Worm (Caenorhabditis elegans): ENCODE results near the gene srx-44.

DNA sequence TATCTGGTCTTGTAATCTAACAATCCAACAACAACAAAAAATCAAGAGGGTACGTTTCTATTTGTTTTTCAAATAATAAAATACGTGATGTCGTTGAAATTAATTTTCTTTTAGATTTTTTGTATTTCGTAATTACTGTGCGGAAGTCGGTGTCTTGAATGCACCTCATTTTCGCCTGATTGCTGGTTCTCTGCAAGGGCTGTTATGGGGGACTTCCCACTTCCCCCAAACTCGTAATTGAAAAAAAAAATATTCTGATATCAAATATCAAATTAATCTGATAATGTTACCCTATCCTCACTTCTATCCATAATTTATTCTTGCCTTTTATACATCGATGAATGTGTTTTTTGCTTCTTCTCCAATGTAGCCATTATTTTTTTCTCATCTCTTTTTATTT is 32.1 kb upstream of the srx-44 start, which contains the start of gene F36G9.15:
- TF ChIP-seq W03F9.2 (tag; optimal IDR thresholded peaks at IDR 0.05) (no peak), him-1 (tag; optimal IDR thresholded peaks at IDR 0.05) (no peak)

Measured in whole organism, L4/young adult.